Worm (Caenorhabditis elegans) whole organism, L2 larva: ENCODE results near the gene bec-1.

ENCODE experiments used
- C34F6.9 ChIP-seq: fragments of 150-350 bp; optimal IDR thresholded peaks from 2 replicates; lab custom pipeline; 2014; ENCODE audit warnings: missing biosample characterization, missing genetic modification characterization
- F13H6.1 ChIP-seq: sonication (generic microtip); optimal IDR thresholded peaks from 2 replicates; lab custom pipeline; 2016; ENCODE audit warnings: missing genetic modification characterization, missing compliant biosample characterization
- Y55F3AM.14 ChIP-seq: fragments of 200-800 bp; sonication (Bioruptor generic); optimal IDR thresholded peaks from 2 replicates; lab custom pipeline; 2018; ENCODE audit warnings: mild to moderate bottlenecking, missing genetic modification characterization, missing compliant biosample characterization
- ZK546.5 ChIP-seq: sonication (generic microtip); optimal IDR thresholded peaks from 2 replicates; lab custom pipeline; 2017; ENCODE audit warnings: missing biosample characterization, missing genetic modification characterization
- alr-1 ChIP-seq: fragments of 150-350 bp; optimal IDR thresholded peaks from 2 replicates; lab custom pipeline; 2014; ENCODE audit warnings: missing biosample characterization, missing genetic modification characterization
- aly-2 ChIP-seq: fragments of 150-350 bp; optimal IDR thresholded peaks from 2 replicates; lab custom pipeline; 2014; ENCODE audit warnings: missing biosample characterization, missing genetic modification characterization
- ceh-82 ChIP-seq: fragments of 150-350 bp; optimal IDR thresholded peaks from 2 replicates; lab custom pipeline; 2014; ENCODE audit warnings: missing biosample characterization, missing genetic modification characterization
- crh-2 ChIP-seq: sonication (generic microtip); optimal IDR thresholded peaks from 2 replicates; lab custom pipeline; 2017; ENCODE audit warnings: missing biosample characterization, missing genetic modification characterization
- elt-1 ChIP-seq: fragments of 150-350 bp; optimal IDR thresholded peaks from 2 replicates; lab custom pipeline; 2014; ENCODE audit warnings: missing biosample characterization, missing genetic modification characterization
- elt-3 ChIP-seq: sonication (generic microtip); optimal IDR thresholded peaks from 2 replicates; lab custom pipeline; 2017; ENCODE audit warnings: missing biosample characterization, missing genetic modification characterization
- fos-1 ChIP-seq: fragments of 150-350 bp; optimal IDR thresholded peaks from 2 replicates; lab custom pipeline; 2014; ENCODE audit warnings: missing biosample characterization, missing genetic modification characterization
- lin-13 ChIP-seq: fragments of 150-350 bp; optimal IDR thresholded peaks from 2 replicates; lab custom pipeline; 2014; ENCODE audit warnings: missing biosample characterization, missing genetic modification reagents, missing genetic modification characterization
- lin-39 ChIP-seq: fragments of 150-350 bp; optimal IDR thresholded peaks from 2 replicates; lab custom pipeline; 2014; ENCODE audit warnings: missing biosample characterization, missing genetic modification reagents, missing genetic modification characterization
- lsy-2 ChIP-seq, 2 experiments: fragments of 150-350 bp in 1 of 2; sonication (generic microtip) in 1 of 2; optimal IDR thresholded peaks; 2 replicates each; lab custom pipeline; 2014 to 2017; ENCODE audit warnings: missing biosample characterization in 2 of 2, missing genetic modification characterization in 2 of 2
- mab-5 ChIP-seq: fragments of 150-350 bp; optimal IDR thresholded peaks from 2 replicates; lab custom pipeline; 2014; ENCODE audit warnings: missing biosample characterization, missing genetic modification characterization
- mbf-1 ChIP-seq: sonication (generic microtip); optimal IDR thresholded peaks from 2 replicates; lab custom pipeline; 2017; ENCODE audit warnings: missing biosample characterization, missing genetic modification characterization
- nhr-10 ChIP-seq: sonication (generic microtip); optimal IDR thresholded peaks from 2 replicates; lab custom pipeline; 2017; ENCODE audit warnings: missing biosample characterization, missing genetic modification characterization
- nhr-11 ChIP-seq: fragments of 150-350 bp; optimal IDR thresholded peaks from 2 replicates; lab custom pipeline; 2014; ENCODE audit warnings: missing biosample characterization, missing genetic modification characterization
- nhr-12 ChIP-seq: fragments of 150-350 bp; optimal IDR thresholded peaks from 2 replicates; lab custom pipeline; 2014; ENCODE audit warnings: missing biosample characterization, missing genetic modification characterization
- nhr-129 ChIP-seq: fragments of 150-350 bp; optimal IDR thresholded peaks from 2 replicates; lab custom pipeline; 2014; ENCODE audit warnings: missing biosample characterization, missing genetic modification characterization
- nhr-21 ChIP-seq: fragments of 150-350 bp; optimal IDR thresholded peaks from 2 replicates; lab custom pipeline; 2014; ENCODE audit warnings: missing biosample characterization, missing genetic modification characterization
- nhr-237 ChIP-seq: fragments of 150-350 bp; optimal IDR thresholded peaks from 2 replicates; lab custom pipeline; 2014; ENCODE audit warnings: missing biosample characterization, missing genetic modification characterization
- nhr-6 ChIP-seq: fragments of 150-350 bp; optimal IDR thresholded peaks from 2 replicates; lab custom pipeline; 2014; ENCODE audit warnings: missing biosample characterization, missing genetic modification characterization
- nhr-77 ChIP-seq: fragments of 150-350 bp; optimal IDR thresholded peaks from 2 replicates; lab custom pipeline; 2014; ENCODE audit warnings: missing biosample characterization, missing genetic modification characterization
- sem-4 ChIP-seq: fragments of 150-350 bp; optimal IDR thresholded peaks from 2 replicates; lab custom pipeline; 2014; ENCODE audit warnings: missing biosample characterization, missing genetic modification reagents, missing genetic modification characterization
- skn-1 ChIP-seq: sonication (generic microtip); optimal IDR thresholded peaks from 2 replicates; lab custom pipeline; 2017; ENCODE audit warnings: missing biosample characterization, missing genetic modification characterization
- sma-3 ChIP-seq: sonication (generic microtip); optimal IDR thresholded peaks from 2 replicates; lab custom pipeline; 2016; ENCODE audit warnings: missing genetic modification reagents, missing genetic modification characterization, missing compliant biosample characterization
- sma-9 ChIP-seq, 2 experiments: fragments of 150-350 bp in 1 of 2; sonication (generic microtip) in 1 of 2; optimal IDR thresholded peaks; 2 replicates each; lab custom pipeline; 2014 to 2016; ENCODE audit warnings: missing genetic modification characterization in 2 of 2, mild to moderate bottlenecking in 1 of 2, missing biosample characterization in 1 of 2, missing compliant biosample characterization in 1 of 2, missing genetic modification reagents in 1 of 2, moderate library complexity in 1 of 2
- unc-55 ChIP-seq: fragments of 150-350 bp; sonication (generic microtip); optimal IDR thresholded peaks from 3 replicates; lab custom pipeline; 2014; ENCODE audit warnings: missing biosample characterization, missing genetic modification reagents, missing genetic modification characterization
- unc-62 ChIP-seq: fragments of 150-350 bp; optimal IDR thresholded peaks from 2 replicates; lab custom pipeline; 2014; ENCODE audit warnings: missing biosample characterization, missing genetic modification reagents, missing genetic modification characterization
- zag-1 ChIP-seq: fragments of 150-350 bp; optimal IDR thresholded peaks from 2 replicates; lab custom pipeline; 2014; ENCODE audit warnings: missing biosample characterization, missing genetic modification characterization
- ztf-1 ChIP-seq: fragments of 200-800 bp; sonication (Bioruptor generic); conservative IDR thresholded peaks from 2 replicates; pipeline ENCODE4 v1.3.6; 2022; ENCODE audit warnings: missing genetic modification characterization, missing compliant biosample characterization
- ztf-4 ChIP-seq: fragments of 150-350 bp; optimal IDR thresholded peaks from 2 replicates; lab custom pipeline; 2014; ENCODE audit warnings: missing biosample characterization, missing genetic modification characterization

Gene bec-1

DNA sequence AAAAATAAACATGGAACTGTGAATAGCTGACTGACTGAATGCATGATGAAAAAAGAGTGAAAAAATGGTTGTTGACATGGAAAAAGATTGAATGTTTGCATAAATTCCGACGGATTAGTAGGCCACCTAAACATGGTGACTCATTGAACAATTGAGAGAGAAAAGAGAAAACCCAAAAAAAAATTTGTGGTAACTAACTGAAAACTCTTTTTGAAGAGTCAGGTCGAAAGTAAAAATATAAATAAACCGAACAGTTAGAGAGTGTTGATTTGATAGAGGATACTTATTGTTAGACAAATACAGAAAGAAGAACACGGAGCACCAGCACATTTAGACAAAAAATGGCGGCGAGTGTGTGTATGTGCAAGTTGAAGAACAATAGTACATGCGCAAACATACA is 7.1 kb upstream of the bec-1 start:
- TF ChIP-seq mab-5 (no peak), Y55F3AM.14 (GFP tag; lab: Kevin White, UChicago) (no peak), F13H6.1 (peak; percentile 62)

DNA sequence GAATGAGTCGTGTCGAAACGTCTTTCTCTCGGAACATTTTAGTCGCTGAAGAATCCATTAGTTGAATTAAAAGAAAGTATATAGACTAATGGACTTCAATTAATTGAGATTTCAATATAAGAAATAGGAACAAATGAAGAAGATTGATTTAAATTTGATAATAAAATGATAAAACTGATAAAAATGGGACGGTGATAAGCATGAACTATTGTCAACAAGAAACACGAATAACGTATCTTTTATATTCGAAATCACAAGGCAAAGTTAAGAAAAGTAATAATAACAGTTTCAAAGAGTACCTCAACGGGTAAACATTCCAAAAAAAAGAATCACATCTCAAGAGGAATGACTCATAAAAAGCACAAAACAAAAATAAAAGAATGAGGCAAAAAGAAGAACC is 5.2 kb upstream of the bec-1 start, which contains the start of gene T19E7.6:
T19E7.6 (minus strand) TSS at position 45 of the 400 bp plus-strand sequence.
- TF ChIP-seq Y55F3AM.14 (GFP tag; lab: Kevin White, UChicago) (no peak), fos-1 (tag; lab: Kevin White, UChicago) (peak; percentile 33)

DNA sequence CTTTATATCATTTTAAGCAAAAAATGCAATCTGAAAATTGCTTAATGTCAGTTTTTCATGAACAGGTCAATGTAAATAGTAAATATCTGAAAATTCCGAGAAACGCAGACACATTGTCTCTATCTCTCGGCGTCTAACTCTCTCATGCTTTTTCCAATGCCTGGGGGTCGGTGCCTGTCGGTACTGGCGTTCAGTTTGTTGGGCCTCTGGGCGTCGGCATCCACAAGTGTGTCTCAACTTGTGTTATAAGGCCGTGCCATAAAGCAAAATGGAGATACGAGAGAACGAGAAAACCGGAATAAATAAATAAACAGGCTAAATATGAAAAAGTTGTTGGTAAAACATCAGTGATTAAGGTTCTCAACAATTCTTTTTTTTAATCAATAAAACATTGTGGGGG is 3.0 kb upstream of the bec-1 start:
- TF ChIP-seq ceh-82 (tag; lab: Kevin White, UChicago): no peak
- TF ChIP-seq lin-13 (GFP tag; lab: Kevin White, UChicago): no peak
- TF ChIP-seq alr-1 (tag; lab: Kevin White, UChicago): no peak
- TF ChIP-seq zag-1 (tag; lab: Kevin White, UChicago): peak; percentile 3
- TF ChIP-seq crh-2 (tag; lab: Kevin White, UChicago): peak; percentile 10
- TF ChIP-seq nhr-77: no peak
- TF ChIP-seq nhr-10 (tag; lab: Kevin White, UChicago): no peak
- TF ChIP-seq sem-4 (tag; lab: Kevin White, UChicago): no peak
- TF ChIP-seq unc-55 (GFP tag; lab: Kevin White, UChicago): peak; percentile 14
- peak; percentile 21 for TF ChIP-seq nhr-129
- TF ChIP-seq nhr-6: no peak
- no peak for TF ChIP-seq elt-1 (tag; lab: Kevin White, UChicago)
- peak; percentile 50 for TF ChIP-seq fos-1 (tag; lab: Kevin White, UChicago)
- no peak for TF ChIP-seq aly-2 (tag; lab: Kevin White, UChicago)
- TF ChIP-seq ztf-4: no peak
- peak; percentile 52 for TF ChIP-seq C34F6.9
- TF ChIP-seq sma-9 (GFP tag; optimal IDR thresholded peaks at IDR 0.05; lab: Kevin White, UChicago): peak; percentile 49
- TF ChIP-seq sma-9 (tag; optimal IDR thresholded peaks at IDR 0.05; lab: Kevin White, UChicago): no peak
- no peak for TF ChIP-seq nhr-11 (tag; lab: Kevin White, UChicago)
- peak in 1 of 2 experiments; percentile 44 for TF ChIP-seq lsy-2 (tag; optimal IDR thresholded peaks at IDR 0.05; lab: Kevin White, UChicago)
- no peak for TF ChIP-seq ZK546.5 (tag; lab: Kevin White, UChicago)
- no peak for TF ChIP-seq mab-5
- peak; percentile 7 for TF ChIP-seq sma-3 (GFP tag; lab: Kevin White, UChicago)
- no peak for TF ChIP-seq unc-62 (GFP tag; lab: Kevin White, UChicago)
- TF ChIP-seq skn-1 (tag; lab: Kevin White, UChicago): peak; percentile 88
- peak; percentile 15 for TF ChIP-seq F13H6.1

DNA sequence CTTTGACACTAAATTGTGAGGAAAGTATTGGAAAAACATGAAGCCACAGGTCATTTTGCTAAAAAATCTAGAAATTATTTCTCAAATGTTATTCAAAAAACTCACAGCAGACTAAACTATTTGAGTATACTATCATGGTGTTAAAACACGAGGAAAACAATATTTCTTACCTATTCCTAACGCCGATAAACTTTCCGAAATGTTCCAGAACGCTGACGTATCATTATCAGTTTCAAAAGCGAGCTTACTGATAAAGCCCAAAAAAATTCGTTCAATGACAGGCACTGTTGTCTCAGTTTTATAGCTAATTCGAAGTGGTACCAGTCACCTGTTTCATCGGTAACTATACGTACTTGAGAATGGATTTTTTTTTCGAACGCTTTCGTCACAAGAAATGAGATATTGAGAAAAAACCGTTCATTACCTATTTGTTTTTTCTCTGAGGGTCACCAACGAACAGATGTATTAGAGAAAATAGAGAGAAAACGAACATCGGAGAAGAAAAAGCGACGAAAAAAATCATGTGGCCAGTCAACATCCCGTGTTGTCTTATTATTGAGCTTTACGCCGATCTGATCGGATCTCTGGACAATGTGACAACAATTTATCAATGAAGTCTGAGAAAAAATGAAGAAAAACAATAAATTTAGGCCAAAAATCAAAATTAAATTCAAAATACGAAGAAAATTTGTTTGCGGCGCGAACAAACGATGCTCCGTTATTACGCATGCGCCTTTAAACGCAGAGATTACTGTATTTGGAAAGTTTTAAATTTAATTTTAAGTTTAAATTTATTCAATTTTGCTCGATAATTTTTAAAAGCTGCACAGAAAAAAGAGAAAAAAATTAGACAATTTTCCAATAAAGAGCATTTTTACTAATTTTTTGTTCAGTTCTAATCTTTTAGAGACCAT is 2.1 kb upstream of the bec-1 start:
- TF ChIP-seq nhr-237 (no peak), unc-55 (GFP tag; lab: Kevin White, UChicago) (no peak), fos-1 (tag; lab: Kevin White, UChicago) (peak; percentile 56), ztf-1 (GFP tag; lab: Robert Waterston, UW) (no peak), mbf-1 (tag; lab: Kevin White, UChicago) (no peak), lin-13 (GFP tag; lab: Kevin White, UChicago) (no peak), nhr-21 (tag; lab: Kevin White, UChicago) (no peak), skn-1 (tag; lab: Kevin White, UChicago) (peak; percentile 82), nhr-12 (tag; lab: Kevin White, UChicago) (no peak), elt-3 (tag; lab: Kevin White, UChicago) (no peak), nhr-10 (tag; lab: Kevin White, UChicago) (no peak), lin-39 (no peak), nhr-129 (peak; percentile 19), unc-62 (GFP tag; lab: Kevin White, UChicago) (no peak), sma-3 (GFP tag; lab: Kevin White, UChicago) (no peak), mab-5 (no peak), crh-2 (tag; lab: Kevin White, UChicago) (peak; percentile 58)
